Fruit fly (Drosophila melanogaster) whole organism, embryonic: ENCODE results near the gene CG15725.

Source experiments
- ATbp ChIP-seq: fragments of 200-800 bp; sonication (Bioruptor generic); optimal IDR thresholded peaks from 2 replicates; lab custom pipeline; 2017; ENCODE audit warnings: missing biosample characterization, mild to moderate bottlenecking, missing genetic modification characterization, missing genetic modification reagents
- Aef1 ChIP-seq: fragments of 200-800 bp; sonication (Bioruptor generic); IDR thresholded peaks from 3 replicates; pipeline ENCODE4 v1.3.6; 2022; ENCODE audit warnings: missing biosample characterization, missing genetic modification characterization
- Atf-2 ChIP-seq: fragments of 200-800 bp; sonication (Bioruptor generic); optimal IDR thresholded peaks from 2 replicates; lab custom pipeline; 2016; ENCODE audit warnings: missing biosample characterization, missing genetic modification characterization
- BtbVII ChIP-seq: fragments of 200-800 bp; sonication (Bioruptor generic); optimal IDR thresholded peaks from 3 replicates; lab custom pipeline; 2017; ENCODE audit warnings: missing biosample characterization, mild to moderate bottlenecking, missing genetic modification characterization
- CG10366 ChIP-seq: fragments of 200-800 bp; sonication (Bioruptor generic); IDR thresholded peaks from 2 replicates; pipeline ENCODE4 v1.3.6; 2022; ENCODE audit warnings: missing biosample characterization, missing genetic modification characterization
- CG10431 ChIP-seq: fragments of 200-800 bp; sonication (Bioruptor generic); optimal IDR thresholded peaks from 3 replicates; lab custom pipeline; 2018; ENCODE audit warnings: missing biosample characterization, mild to moderate bottlenecking, missing genetic modification characterization
- CG10462 ChIP-seq: fragments of 200-800 bp; sonication (Bioruptor generic); optimal IDR thresholded peaks from 2 replicates; lab custom pipeline; 2016; ENCODE audit warnings: missing biosample characterization, missing genetic modification characterization
- CG10565 ChIP-seq: fragments of 200-800 bp; sonication (Bioruptor generic); optimal IDR thresholded peaks from 3 replicates; lab custom pipeline; 2016; ENCODE audit warnings: missing biosample characterization, mild to moderate bottlenecking, missing genetic modification characterization
- CG12219 ChIP-seq: fragments of 200-800 bp; sonication (Bioruptor generic); optimal IDR thresholded peaks from 3 replicates; lab custom pipeline; 2018; ENCODE audit warnings: missing biosample characterization, mild to moderate bottlenecking, missing genetic modification characterization
- CG1603 ChIP-seq: fragments of 200-800 bp; sonication (Bioruptor generic); optimal IDR thresholded peaks from 2 replicates; lab custom pipeline; 2019; ENCODE audit warnings: missing biosample characterization, mild to moderate bottlenecking, missing genetic modification characterization, moderate library complexity
- CG17802 ChIP-seq: fragments of 200-800 bp; sonication (Bioruptor generic); optimal IDR thresholded peaks from 2 replicates; lab custom pipeline; 2018; ENCODE audit warnings: missing biosample characterization, mild to moderate bottlenecking, missing genetic modification characterization, moderate library complexity
- CG1792 ChIP-seq: fragments of 200-800 bp; sonication (Bioruptor generic); optimal IDR thresholded peaks from 2 replicates; lab custom pipeline; 2016; ENCODE audit warnings: missing biosample characterization, missing genetic modification characterization
- CG2120 ChIP-seq: fragments of 200-800 bp; sonication (Bioruptor generic); optimal IDR thresholded peaks from 3 replicates; lab custom pipeline; 2016; ENCODE audit warnings: missing biosample characterization, missing genetic modification characterization
- CG33213 ChIP-seq: fragments of 200-800 bp; sonication (Bioruptor generic); optimal IDR thresholded peaks from 3 replicates; lab custom pipeline; 2016; ENCODE audit warnings: missing biosample characterization, missing genetic modification characterization
- CG4820 ChIP-seq: fragments of 200-800 bp; sonication (Bioruptor generic); optimal IDR thresholded peaks from 3 replicates; lab custom pipeline; 2016; ENCODE audit warnings: missing biosample characterization, missing genetic modification characterization
- CG6272 ChIP-seq: fragments of 200-800 bp; sonication (Bioruptor generic); IDR thresholded peaks from 2 replicates; pipeline ENCODE4 v1.3.6; 2022; ENCODE audit warnings: missing biosample characterization, missing genetic modification characterization
- CG6854 ChIP-seq: fragments of 200-800 bp; sonication (Bioruptor generic); optimal IDR thresholded peaks from 3 replicates; lab custom pipeline; 2017; ENCODE audit warnings: missing biosample characterization, mild to moderate bottlenecking, missing genetic modification characterization
- CG7839 ChIP-seq: fragments of 200-800 bp; sonication (Bioruptor generic); optimal IDR thresholded peaks from 3 replicates; lab custom pipeline; 2018; ENCODE audit warnings: missing biosample characterization, mild to moderate bottlenecking, missing genetic modification characterization, moderate library complexity
- CHES-1-like ChIP-seq: fragments of 200-800 bp; sonication (Bioruptor generic); optimal IDR thresholded peaks from 2 replicates; lab custom pipeline; 2016; ENCODE audit warnings: missing biosample characterization, missing genetic modification characterization
- CkIIα-i1 ChIP-seq: fragments of 200-800 bp; sonication (Bioruptor generic); IDR thresholded peaks from 2 replicates; pipeline ENCODE4 v1.3.6; 2022; ENCODE audit warnings: missing biosample characterization, missing genetic modification characterization
- D ChIP-seq, 2 experiments: fragments of 200-800 bp in 1 of 2; fragments of >200 bp in 1 of 2; sonication (Bioruptor generic) in 1 of 2; optimal IDR thresholded peaks; 2 replicates in 1 of 2; 3 replicates in 1 of 2; lab custom pipeline; 2017; ENCODE audit warnings: mild to moderate bottlenecking in 1 of 2, missing biosample characterization in 1 of 2, missing genetic modification characterization in 1 of 2, missing genetic modification reagents in 1 of 2
- H2.0 ChIP-seq: fragments of 200-800 bp; sonication (Bioruptor generic); IDR thresholded peaks from 2 replicates; pipeline ENCODE4 v1.3.6; 2022; ENCODE audit warnings: missing biosample characterization, missing genetic modification characterization
- HLHmδ ChIP-seq: fragments of 200-800 bp; sonication (Bioruptor generic); optimal IDR thresholded peaks from 2 replicates; lab custom pipeline; 2018; ENCODE audit warnings: missing biosample characterization, mild to moderate bottlenecking, missing genetic modification characterization, moderate library complexity
- NC2α ChIP-seq: fragments of 200-800 bp; sonication (Bioruptor generic); optimal IDR thresholded peaks from 2 replicates; lab custom pipeline; 2016; ENCODE audit warnings: missing biosample characterization, missing genetic modification characterization
- Nf-YB ChIP-seq: fragments of 200-800 bp; sonication (Bioruptor generic); optimal IDR thresholded peaks from 3 replicates; lab custom pipeline; 2019; ENCODE audit warnings: missing biosample characterization, mild to moderate bottlenecking, missing genetic modification characterization, moderate library complexity
- Trl ChIP-seq, 3 experiments: fragments of >200 bp in 2 of 3; fragments of 200-800 bp in 1 of 3; sonication (Bioruptor generic) in 1 of 3; optimal IDR thresholded peaks; 2 replicates in 1 of 3; 3 replicates in 2 of 3; lab custom pipeline; 2016 to 2017; ENCODE audit warnings: missing biosample characterization in 1 of 3, missing genetic modification characterization in 1 of 3
- Usf ChIP-seq: fragments of 200-800 bp; sonication (Bioruptor generic); optimal IDR thresholded peaks from 2 replicates; lab custom pipeline; 2017; ENCODE audit warnings: missing genotype, missing biosample characterization, missing genetic modification characterization
- ase ChIP-seq: fragments of 200-800 bp; sonication (Bioruptor generic); IDR thresholded peaks from 3 replicates; pipeline ENCODE4 v1.3.6; 2022; ENCODE audit warnings: missing biosample characterization, missing genetic modification characterization
- az2 ChIP-seq: fragments of 200-800 bp; sonication (Bioruptor generic); optimal IDR thresholded peaks from 3 replicates; lab custom pipeline; 2016; ENCODE audit warnings: missing biosample characterization, missing genetic modification characterization
- bigmax ChIP-seq: fragments of 200-800 bp; sonication (Bioruptor generic); optimal IDR thresholded peaks from 2 replicates; lab custom pipeline; 2018; ENCODE audit warnings: missing biosample characterization, mild to moderate bottlenecking, missing genetic modification characterization
- bsh ChIP-seq, 2 experiments: fragments of 200-800 bp; sonication (Bioruptor generic); optimal IDR thresholded peaks; 2 replicates each; lab custom pipeline; 2017 to 2018; ENCODE audit warnings: mild to moderate bottlenecking in 2 of 2, missing biosample characterization in 2 of 2, missing genetic modification characterization in 2 of 2, moderate library complexity in 1 of 2
- cg ChIP-seq: fragments of 200-800 bp; sonication (Bioruptor generic); optimal IDR thresholded peaks from 3 replicates; lab custom pipeline; 2019; ENCODE audit warnings: missing biosample characterization, mild to moderate bottlenecking, missing genetic modification characterization, moderate library complexity
- chinmo ChIP-seq: fragments of 200-800 bp; sonication (Bioruptor generic); IDR thresholded peaks from 4 replicates; pipeline ENCODE4 v1.3.6; 2022; ENCODE audit warnings: missing biosample characterization, missing genetic modification characterization; ENCODE audit not compliant: partially characterized antibody
- chm ChIP-seq: fragments of 200-800 bp; sonication (Bioruptor generic); IDR thresholded peaks from 2 replicates; pipeline ENCODE4 v1.3.6; 2022; ENCODE audit warnings: missing biosample characterization, missing genetic modification characterization
- dati ChIP-seq: fragments of 200-800 bp; sonication (Bioruptor generic); IDR thresholded peaks from 2 replicates; pipeline ENCODE4 v1.3.6; 2022; ENCODE audit warnings: missing biosample characterization, missing genetic modification characterization
- disco-r ChIP-seq: fragments of 200-800 bp; sonication (Bioruptor generic); optimal IDR thresholded peaks from 2 replicates; lab custom pipeline; 2016; ENCODE audit warnings: missing biosample characterization, missing genetic modification characterization
- emc ChIP-seq: fragments of 200-800 bp; sonication (Bioruptor generic); optimal IDR thresholded peaks from 2 replicates; lab custom pipeline; 2016; ENCODE audit warnings: missing biosample characterization, missing genetic modification characterization
- ftz-f1 ChIP-seq: fragments of 200-800 bp; sonication (Bioruptor generic); optimal IDR thresholded peaks from 2 replicates; lab custom pipeline; 2016; ENCODE audit warnings: missing biosample characterization, missing genetic modification characterization
- gcm2 ChIP-seq: fragments of 200-800 bp; sonication (Bioruptor generic); optimal IDR thresholded peaks from 2 replicates; lab custom pipeline; 2016; ENCODE audit warnings: missing biosample characterization, missing genetic modification characterization
- hkb ChIP-seq, 2 experiments: fragments of 200-800 bp in 1 of 2; fragments of >200 bp in 1 of 2; sonication (Bioruptor generic) in 1 of 2; IDR thresholded peaks in 1 of 2; optimal IDR thresholded peaks in 1 of 2; 2 replicates each; pipeline versions ENCODE4 v1.3.6 to Lab custom; 2017 to 2022; ENCODE audit warnings: missing biosample characterization in 1 of 2, missing genetic modification characterization in 1 of 2
- ind ChIP-seq: fragments of 200-800 bp; sonication (Bioruptor generic); optimal IDR thresholded peaks from 3 replicates; lab custom pipeline; 2016; ENCODE audit warnings: missing biosample characterization, missing genetic modification characterization
- mam ChIP-seq: fragments of 200-800 bp; sonication (Bioruptor generic); optimal IDR thresholded peaks from 3 replicates; lab custom pipeline; 2016; ENCODE audit warnings: missing biosample characterization, missing genetic modification characterization
- odd ChIP-seq: fragments of 200-800 bp; sonication (Bioruptor generic); optimal IDR thresholded peaks from 2 replicates; lab custom pipeline; 2017; ENCODE audit warnings: missing biosample characterization, mild to moderate bottlenecking, missing genetic modification characterization
- pros ChIP-seq: fragments of 200-800 bp; sonication (Bioruptor generic); optimal IDR thresholded peaks from 3 replicates; lab custom pipeline; 2019; ENCODE audit warnings: missing biosample characterization, mild to moderate bottlenecking, missing genetic modification characterization, moderate library complexity
- run ChIP-seq: fragments of 200-800 bp; sonication (Bioruptor generic); optimal IDR thresholded peaks from 3 replicates; lab custom pipeline; 2018; ENCODE audit warnings: missing biosample characterization, mild to moderate bottlenecking, missing genetic modification characterization
- tx ChIP-seq: fragments of 200-800 bp; sonication (Bioruptor generic); optimal IDR thresholded peaks from 2 replicates; lab custom pipeline; 2016; ENCODE audit warnings: missing biosample characterization, missing genetic modification characterization
- zen ChIP-seq: fragments of 200-800 bp; sonication (Bioruptor generic); optimal IDR thresholded peaks from 3 replicates; lab custom pipeline; 2018; ENCODE audit warnings: missing biosample characterization, mild to moderate bottlenecking, missing genetic modification characterization, moderate library complexity
- zen2 ChIP-seq: fragments of 200-800 bp; sonication (Bioruptor generic); IDR thresholded peaks from 3 replicates; pipeline ENCODE4 v1.3.6; 2022; ENCODE audit warnings: missing biosample characterization, missing genetic modification characterization; ENCODE audit not compliant: partially characterized antibody

CG15725 gene

DNA sequence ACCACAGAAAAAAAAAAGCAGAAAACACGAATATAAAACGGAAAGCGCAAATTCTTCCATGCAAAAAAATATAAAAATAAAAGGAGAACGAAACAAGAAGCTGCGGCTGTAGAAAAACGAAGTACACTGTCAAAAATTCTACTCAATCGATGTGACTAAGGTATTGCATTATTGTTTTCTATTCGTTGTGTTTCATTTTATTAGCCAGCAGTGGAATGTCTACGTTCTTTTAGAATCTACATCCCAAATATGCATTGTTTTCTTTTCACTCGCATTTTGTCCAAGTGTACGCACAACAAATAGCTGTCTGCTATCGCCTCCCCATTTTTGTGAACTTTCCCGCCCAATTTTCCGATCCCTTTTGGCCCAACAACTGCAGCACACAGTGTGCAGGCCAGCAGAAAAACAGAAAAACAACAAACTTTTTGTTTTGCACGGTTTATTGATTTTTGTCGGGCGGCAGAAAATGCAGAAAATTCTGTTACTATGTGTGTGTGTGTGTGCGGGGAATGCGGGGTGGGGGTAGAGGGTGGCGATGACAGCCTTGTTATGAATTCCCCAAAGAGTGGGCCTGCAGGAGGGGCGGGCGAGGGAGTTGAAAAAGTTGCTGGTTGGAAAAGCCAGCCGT, 13.6 kb downstream of the CG15725 start (continued):
- peak; percentile 77 for TF ChIP-seq mam
- TF ChIP-seq CG2120 (GFP tag; lab: Kevin White, UChicago), result peak; percentile 79
- peak; percentile 51 for TF ChIP-seq H2.0
- no peak for TF ChIP-seq HLHmδ (GFP tag; lab: Kevin White, UChicago)
- peak; percentile 56 for TF ChIP-seq CG33213 (GFP tag; lab: Kevin White, UChicago)
- TF ChIP-seq hkb (optimal IDR thresholded peaks at IDR 0.05; lab: Kevin White, UChicago), result no peak
- TF ChIP-seq hkb (GFP tag; IDR thresholded peaks at IDR 0.05; lab: Robert Waterston, UW), result peak; percentile 59
- TF ChIP-seq Aef1 (GFP tag; lab: Robert Waterston, UW), result 0 out of 3 replicates have a peak, but pooled peaks have one; percentile 35
- TF ChIP-seq CG17802 (tag; lab: Kevin White, UChicago), result peak; percentile 46
- TF ChIP-seq gcm2 (GFP tag; lab: Kevin White, UChicago), result peak; percentile 40
- peak; percentile 15 for TF ChIP-seq run
- peak; percentile 69 for TF ChIP-seq tx (GFP tag; lab: Kevin White, UChicago)
- TF ChIP-seq ftz-f1 (GFP tag; lab: Kevin White, UChicago), result no peak
- peak; percentile 68 for TF ChIP-seq ATbp (GFP tag; lab: Kevin White, UChicago)
- peak; percentile 68 for TF ChIP-seq CHES-1-like (GFP tag; lab: Kevin White, UChicago)
- TF ChIP-seq dati (GFP tag; lab: Robert Waterston, UW), result 0 out of 2 replicates have a peak, but pooled peaks have one; percentile 22
- peak; percentile 32; the same call in 1 of the 2 replicates for TF ChIP-seq CG6272
- no peak for TF ChIP-seq CkIIα-i1 (GFP tag; lab: Robert Waterston, UW)
- TF ChIP-seq bigmax (GFP tag; lab: Kevin White, UChicago), result no peak
- peak; percentile 30 for TF ChIP-seq CG1792
- no peak for TF ChIP-seq CG10431 (GFP tag; lab: Kevin White, UChicago)
- TF ChIP-seq zen2, result no peak
- TF ChIP-seq Trl (optimal IDR thresholded peaks at IDR 0.05; lab: Kevin White, UChicago), result no peak
- peak; percentile 76 for TF ChIP-seq Trl (GFP tag; optimal IDR thresholded peaks at IDR 0.05; lab: Kevin White, UChicago)
- TF ChIP-seq emc (GFP tag; lab: Kevin White, UChicago), result peak; percentile 32
- TF ChIP-seq bsh (GFP tag; optimal IDR thresholded peaks at IDR 0.05; lab: Kevin White, UChicago), result peak; percentile 70 to 83
- TF ChIP-seq disco-r (GFP tag; lab: Kevin White, UChicago), result peak; percentile 28
- TF ChIP-seq CG7839 (tag; lab: Kevin White, UChicago), result peak; percentile 81
- peak; percentile 11 for TF ChIP-seq NC2α (GFP tag; lab: Kevin White, UChicago)
- TF ChIP-seq chinmo (GFP tag; lab: Robert Waterston, UW), result no peak
- peak; percentile 51 for TF ChIP-seq CG10462 (GFP tag; lab: Kevin White, UChicago)
- TF ChIP-seq pros (GFP tag; lab: Kevin White, UChicago), result no peak
- TF ChIP-seq BtbVII (GFP tag; lab: Kevin White, UChicago), result peak; percentile 80
- peak; percentile 23 for TF ChIP-seq zen (tag; lab: Kevin White, UChicago)
- no peak for TF ChIP-seq Usf (GFP tag; lab: Kevin White, UChicago)
- peak; percentile 5 for TF ChIP-seq Nf-YB (GFP tag; lab: Kevin White, UChicago)
- TF ChIP-seq CG10565 (GFP tag; lab: Kevin White, UChicago), result peak; percentile 37
- TF ChIP-seq cg, result no peak
- no peak for TF ChIP-seq D (optimal IDR thresholded peaks at IDR 0.05; lab: Kevin White, UChicago)
- peak; percentile 72 for TF ChIP-seq D (GFP tag; optimal IDR thresholded peaks at IDR 0.05; lab: Kevin White, UChicago)
- TF ChIP-seq chm (GFP tag; lab: Robert Waterston, UW), result 0 out of 2 replicates have a peak, but pooled peaks have one; percentile 30
- TF ChIP-seq CG4820 (GFP tag; lab: Kevin White, UChicago), result peak; percentile 75
- peak; percentile 79 for TF ChIP-seq CG1603 (tag; lab: Kevin White, UChicago)
- peak; percentile 37 for TF ChIP-seq CG6854 (GFP tag; lab: Kevin White, UChicago)
- TF ChIP-seq CG10366, result peak; percentile 60; the same call in 1 of the 2 replicates
- TF ChIP-seq odd, result peak; percentile 8
- TF ChIP-seq az2 (GFP tag; lab: Kevin White, UChicago), result peak; percentile 74
- peak; percentile 69 for TF ChIP-seq Atf-2 (GFP tag; lab: Kevin White, UChicago)
- 0 out of 3 replicates have a peak, but pooled peaks have one; percentile 49 for TF ChIP-seq ase (GFP tag; lab: Robert Waterston, UW)
- TF ChIP-seq ind (GFP tag; lab: Kevin White, UChicago), result peak; percentile 80
- TF ChIP-seq CG12219 (GFP tag; lab: Kevin White, UChicago), result peak; percentile 62
